Worm (Caenorhabditis elegans) whole organism, young adult: Measurements from ENCODE around the gene gen-1.

Experiments used
- C06A6.2 ChIP-seq: fragments of 200-800 bp; sonication (Bioruptor generic); conservative IDR thresholded peaks from 2 replicates; pipeline ENCODE4 v1.3.6; 2022; ENCODE audit warnings: missing genetic modification characterization, missing compliant biosample characterization
- D2030.7 ChIP-seq: fragments of 200-800 bp; sonication (Bioruptor generic); IDR thresholded peaks from 2 replicates; pipeline ENCODE4 v1.3.6; 2022; ENCODE audit warnings: missing genetic modification reagents, missing genetic modification characterization, missing compliant biosample characterization
- F10E7.11 ChIP-seq: sonication (generic microtip); optimal IDR thresholded peaks from 2 replicates; lab custom pipeline; 2017; ENCODE audit warnings: mild to moderate bottlenecking, missing genetic modification characterization, moderate library complexity, missing compliant biosample characterization
- F33H1.4 ChIP-seq: fragments of 200-800 bp; sonication (Bioruptor generic); IDR thresholded peaks from 2 replicates; pipeline ENCODE4 v1.3.6; 2022; ENCODE audit warnings: missing genetic modification reagents, missing genetic modification characterization, missing compliant biosample characterization
- F37B4.10 ChIP-seq: fragments of 200-800 bp; sonication (Bioruptor generic); IDR thresholded peaks from 2 replicates; pipeline ENCODE4 v1.3.6; 2022; ENCODE audit warnings: missing genetic modification characterization, missing compliant biosample characterization
- Y56A3A.18 ChIP-seq: fragments of 200-800 bp; sonication (Bioruptor generic); IDR thresholded peaks from 2 replicates; pipeline ENCODE4 v1.3.6; 2022; ENCODE audit warnings: missing genetic modification reagents, missing genetic modification characterization, missing compliant biosample characterization
- aptf-3 ChIP-seq: fragments of 200-800 bp; sonication (Bioruptor generic); IDR thresholded peaks from 2 replicates; pipeline ENCODE4 v1.3.6; 2022; ENCODE audit warnings: missing genetic modification characterization, missing compliant biosample characterization
- athp-1 ChIP-seq: sonication (generic microtip); optimal IDR thresholded peaks from 2 replicates; lab custom pipeline; 2017; ENCODE audit warnings: mild to moderate bottlenecking, missing genetic modification characterization, missing compliant biosample characterization
- attf-6 ChIP-seq: fragments of 200-800 bp; sonication (Bioruptor generic); IDR thresholded peaks from 2 replicates; pipeline ENCODE4 v1.3.6; 2022; ENCODE audit warnings: missing genetic modification reagents, missing genetic modification characterization, missing compliant biosample characterization
- bed-1 ChIP-seq: fragments of 200-800 bp; sonication (Bioruptor generic); IDR thresholded peaks from 2 replicates; pipeline ENCODE4 v1.3.6; 2022; ENCODE audit warnings: missing genetic modification reagents, missing genetic modification characterization, missing compliant biosample characterization
- cebp-1 ChIP-seq, 2 experiments: fragments of 200-800 bp in 1 of 2; sonication (Bioruptor generic) in 1 of 2; sonication (generic microtip) in 1 of 2; IDR thresholded peaks in 1 of 2; optimal IDR thresholded peaks in 1 of 2; 2 replicates each; pipeline versions ENCODE4 v1.3.6 to Lab custom; 2017 to 2022; ENCODE audit warnings: missing compliant biosample characterization in 2 of 2, missing genetic modification characterization in 2 of 2, mild to moderate bottlenecking in 1 of 2, missing genetic modification reagents in 1 of 2, moderate library complexity in 1 of 2
- dox-1 ChIP-seq: fragments of 200-800 bp; sonication (Bioruptor generic); IDR thresholded peaks from 2 replicates; pipeline ENCODE4 v1.3.6; 2022; ENCODE audit warnings: missing genetic modification reagents, missing genetic modification characterization, missing compliant biosample characterization
- dpff-1 ChIP-seq: sonication (generic microtip); optimal IDR thresholded peaks from 2 replicates; lab custom pipeline; 2017; ENCODE audit warnings: mild to moderate bottlenecking, missing genetic modification characterization, missing compliant biosample characterization
- hlh-12 ChIP-seq: sonication (generic microtip); optimal IDR thresholded peaks from 2 replicates; lab custom pipeline; 2016; ENCODE audit warnings: missing genetic modification characterization, missing compliant biosample characterization
- hmg-1.2 ChIP-seq: fragments of 200-800 bp; sonication (Bioruptor generic); IDR thresholded peaks from 2 replicates; pipeline ENCODE4 v1.3.6; 2022; ENCODE audit warnings: missing genetic modification reagents, missing genetic modification characterization, missing compliant biosample characterization
- hmg-20 ChIP-seq: fragments of 200-800 bp; sonication (Bioruptor generic); IDR thresholded peaks from 2 replicates; pipeline ENCODE4 v1.3.6; 2022; ENCODE audit warnings: missing genetic modification reagents, missing genetic modification characterization, missing compliant biosample characterization
- let-607 ChIP-seq, 2 experiments: fragments of 200-800 bp in 1 of 2; sonication (Bioruptor generic) in 1 of 2; sonication (generic microtip) in 1 of 2; optimal IDR thresholded peaks; 2 replicates each; lab custom pipeline; 2016 to 2018; ENCODE audit warnings: mild to moderate bottlenecking in 2 of 2, missing compliant biosample characterization in 2 of 2, missing genetic modification characterization in 2 of 2, moderate library complexity in 2 of 2, missing genotype in 1 of 2
- lsl-1 ChIP-seq: fragments of 200-800 bp; sonication (Bioruptor generic); optimal IDR thresholded peaks from 2 replicates; lab custom pipeline; 2018; ENCODE audit warnings: mild to moderate bottlenecking, missing genetic modification characterization, moderate library complexity, missing compliant biosample characterization
- madf-8 ChIP-seq: fragments of 200-800 bp; sonication (Bioruptor generic); conservative IDR thresholded peaks from 2 replicates; pipeline ENCODE4 v1.3.6; 2022; ENCODE audit warnings: missing genetic modification reagents, missing genetic modification characterization, missing compliant biosample characterization
- mel-28 ChIP-seq: sonication (generic microtip); optimal IDR thresholded peaks from 2 replicates; lab custom pipeline; 2016; ENCODE audit warnings: borderline replicate concordance, mild to moderate bottlenecking, missing genetic modification characterization, missing compliant biosample characterization
- nfya-1 ChIP-seq: sonication (generic microtip); optimal IDR thresholded peaks from 2 replicates; lab custom pipeline; 2017; ENCODE audit warnings: antibody characterized with exemption, missing compliant biosample characterization, missing genetic modification characterization, borderline replicate concordance; ENCODE audit not compliant: insufficient read depth
- nhr-80 ChIP-seq: sonication (generic microtip); optimal IDR thresholded peaks from 2 replicates; lab custom pipeline; 2016; ENCODE audit warnings: missing genetic modification characterization, missing compliant biosample characterization
- pha-4 ChIP-seq: fragments of 150-350 bp; sonication (generic microtip); optimal IDR thresholded peaks from 2 replicates; lab custom pipeline; 2014; ENCODE audit warnings: missing biosample characterization, missing genetic modification reagents, missing genetic modification characterization
- rec-8 ChIP-seq, 2 experiments: sonication (generic microtip); optimal IDR thresholded peaks; 2 replicates each; lab custom pipeline; 2016; ENCODE audit warnings: mild to moderate bottlenecking in 2 of 2, missing genetic modification characterization in 2 of 2, missing genetic modification reagents in 2 of 2, missing genotype in 2 of 2, missing biosample characterization in 1 of 2, missing compliant biosample characterization in 1 of 2, moderate library complexity in 1 of 2
- sdz-38 ChIP-seq: sonication (generic microtip); optimal IDR thresholded peaks from 2 replicates; lab custom pipeline; 2016; ENCODE audit warnings: missing genotype, missing genetic modification characterization, missing compliant biosample characterization
- snpc-1.3 ChIP-seq: sonication (generic microtip); optimal IDR thresholded peaks from 2 replicates; lab custom pipeline; 2017; ENCODE audit warnings: missing genetic modification characterization, mild to moderate bottlenecking, missing compliant biosample characterization, antibody characterized with exemption, moderate library complexity, missing genotype, missing genetic modification reagents; ENCODE audit not compliant: insufficient read depth
- ztf-25 ChIP-seq: fragments of 200-800 bp; sonication (Bioruptor generic); IDR thresholded peaks from 2 replicates; pipeline ENCODE4 v1.3.6; 2022; ENCODE audit warnings: missing genetic modification reagents, missing genetic modification characterization, missing compliant biosample characterization
- ztf-3 ChIP-seq: fragments of 200-800 bp; sonication (Bioruptor generic); optimal IDR thresholded peaks from 2 replicates; lab custom pipeline; 2018; ENCODE audit warnings: mild to moderate bottlenecking, missing genetic modification characterization, missing compliant biosample characterization

Gene gen-1

ce11 chrIII:6248064-6248687 is at the start of gene gen-1, which contains the start of gene stt-3:
Gene gen-1 (minus strand): TSS chrIII:6248158.
Gene stt-3 (plus strand): TSS chrIII:6248637.
- TF ChIP-seq lsl-1 (GFP tag; lab: Kevin White, UChicago) (peak; percentile 8), F33H1.4 (GFP tag; lab: Robert Waterston, UW) (peak; percentile 69), F10E7.11 (tag; lab: Kevin White, UChicago) (no peak), D2030.7 (no peak), hmg-1.2 (GFP tag; lab: Robert Waterston, UW) (peak; percentile 27; the same call in 1 of the 2 replicates), athp-1 (no peak), let-607 (tag; optimal IDR thresholded peaks at IDR 0.05; lab: Kevin White, UChicago) (peak in 1 of 2 experiments; percentile 27), Y56A3A.18 (GFP tag; lab: Robert Waterston, UW) (no peak)
- TF ChIP-seq, all 124 proteins: peak for 4

- no peak for TF ChIP-seq dox-1 (GFP tag; lab: Robert Waterston, UW)
- TF ChIP-seq sdz-38 (tag; lab: Kevin White, UChicago): no peak
- no peak for TF ChIP-seq bed-1
- TF ChIP-seq nhr-80 (tag; lab: Kevin White, UChicago): no peak
- TF ChIP-seq mel-28: no peak
- no peak for TF ChIP-seq aptf-3 (GFP tag; lab: Robert Waterston, UW)
- TF ChIP-seq Y56A3A.18 (GFP tag; lab: Robert Waterston, UW): no peak
- TF ChIP-seq hmg-1.2 (GFP tag; lab: Robert Waterston, UW): no peak
- no peak for TF ChIP-seq madf-8
- no peak for TF ChIP-seq cebp-1 (GFP tag; IDR thresholded peaks at IDR 0.05; lab: Robert Waterston, UW)
- no peak for TF ChIP-seq cebp-1 (tag; optimal IDR thresholded peaks at IDR 0.05; lab: Kevin White, UChicago)
- no peak for TF ChIP-seq pha-4
- TF ChIP-seq C06A6.2 (GFP tag; lab: Robert Waterston, UW): no peak
- no peak for TF ChIP-seq rec-8 (tag; optimal IDR thresholded peaks at IDR 0.05; lab: Kevin White, UChicago)
- TF ChIP-seq ztf-25 (GFP tag; lab: Robert Waterston, UW): no peak
- TF ChIP-seq hlh-12 (tag; lab: Kevin White, UChicago): no peak
- TF ChIP-seq dpff-1 (tag; lab: Kevin White, UChicago): no peak
- no peak for TF ChIP-seq F37B4.10
Measured at ce11 chrIII:6297599-6297998, 49.6 kb upstream of the gen-1 start.

ce11 chrIII:6295972-6296700 is 48.2 kb upstream of the gen-1 start, which contains the start of gene F47D12.7:
Gene F47D12.7 (minus strand): TSS chrIII:6296022.
- no peak for TF ChIP-seq snpc-1.3 (tag; lab: Kevin White, UChicago)

DNA sequence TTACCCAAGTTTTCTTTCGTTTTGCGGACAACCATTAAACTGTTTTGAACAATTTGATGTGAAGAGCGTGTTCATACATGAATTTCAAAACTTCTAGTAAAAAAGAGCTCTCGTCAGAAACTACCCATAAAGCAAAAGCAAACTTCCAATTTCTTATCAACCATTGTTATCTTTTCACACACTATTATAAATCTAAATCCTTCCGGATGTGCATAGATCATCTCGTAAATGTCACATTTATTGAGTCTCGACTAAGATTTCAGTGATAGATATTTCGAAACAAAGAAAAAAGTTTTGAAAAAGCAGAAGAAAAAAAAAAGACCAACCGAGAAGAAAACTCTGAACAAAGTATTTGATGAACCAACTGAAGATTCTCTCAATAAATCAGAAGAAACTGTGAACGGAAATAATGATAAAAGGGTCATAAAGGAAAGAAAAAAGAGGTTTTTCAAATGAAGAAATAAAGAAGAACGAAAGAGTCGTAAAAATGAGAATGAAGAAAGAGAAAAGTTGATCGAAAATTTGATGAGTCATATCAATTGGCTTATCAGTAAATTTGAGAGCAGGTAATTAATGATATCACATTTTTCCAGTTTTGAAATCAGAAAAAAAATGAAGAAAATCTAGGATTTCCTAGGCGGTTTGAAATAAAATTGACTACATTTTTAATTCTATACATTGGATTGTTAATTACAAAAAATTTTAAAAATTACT is 42.7 kb upstream of the gen-1 start:
- peak; percentile 26 for TF ChIP-seq nhr-80 (tag; lab: Kevin White, UChicago)
- no peak for TF ChIP-seq ztf-3 (GFP tag; lab: Kevin White, UChicago)
- no peak for TF ChIP-seq hmg-20 (GFP tag; lab: Robert Waterston, UW)
- TF ChIP-seq athp-1: no peak
- no peak for TF ChIP-seq hlh-12 (tag; lab: Kevin White, UChicago)
- no peak for TF ChIP-seq attf-6 (GFP tag; lab: Robert Waterston, UW)
- TF ChIP-seq nfya-1 (tag; lab: Kevin White, UChicago): no peak
